Fruit fly (Drosophila melanogaster) whole organism, prepupa: ENCODE data around the gene Sc2.

ENCODE experiments used
- Blimp-1 ChIP-seq: fragments of 200-800 bp; sonication (Bioruptor generic); optimal IDR thresholded peaks from 3 replicates; lab custom pipeline; 2017; ENCODE audit warnings: missing biosample characterization, missing genetic modification characterization, mild to moderate bottlenecking, moderate library complexity, missing genetic modification reagents
- CG10631 ChIP-seq: fragments of 200-800 bp; sonication (Bioruptor generic); optimal IDR thresholded peaks from 2 replicates; lab custom pipeline; 2016; ENCODE audit warnings: missing biosample characterization, missing genetic modification characterization
- CG10669 ChIP-seq: fragments of 200-800 bp; sonication (Bioruptor generic); optimal IDR thresholded peaks from 3 replicates; lab custom pipeline; 2018; ENCODE audit warnings: missing biosample characterization, mild to moderate bottlenecking, missing genetic modification characterization, moderate library complexity
- CG11762 ChIP-seq: fragments of 200-800 bp; sonication (Bioruptor generic); optimal IDR thresholded peaks from 3 replicates; lab custom pipeline; 2016; ENCODE audit warnings: missing biosample characterization, missing genetic modification characterization; ENCODE audit not compliant: insufficient read depth
- CG15336 ChIP-seq: fragments of 200-800 bp; sonication (Bioruptor generic); IDR thresholded peaks from 2 replicates; pipeline ENCODE4 v1.3.6; 2022; ENCODE audit warnings: missing biosample characterization, missing genetic modification characterization
- CG16779 ChIP-seq: fragments of 200-800 bp; sonication (Bioruptor generic); optimal IDR thresholded peaks from 3 replicates; lab custom pipeline; 2017; ENCODE audit warnings: missing biosample characterization, mild to moderate bottlenecking, missing genetic modification characterization
- CG31627 ChIP-seq: fragments of 200-800 bp; sonication (Bioruptor generic); optimal IDR thresholded peaks from 3 replicates; lab custom pipeline; 2016; ENCODE audit warnings: missing biosample characterization, missing genetic modification characterization
- CG32006 ChIP-seq: fragments of 200-800 bp; sonication (Bioruptor generic); optimal IDR thresholded peaks from 3 replicates; lab custom pipeline; 2017; ENCODE audit warnings: missing biosample characterization, mild to moderate bottlenecking, missing genetic modification characterization
- CG34406 ChIP-seq: fragments of 200-800 bp; sonication (Bioruptor generic); optimal IDR thresholded peaks from 3 replicates; lab custom pipeline; 2016; ENCODE audit warnings: missing biosample characterization, missing genetic modification characterization
- CG3919 ChIP-seq: fragments of 200-800 bp; sonication (Bioruptor generic); optimal IDR thresholded peaks from 3 replicates; lab custom pipeline; 2016; ENCODE audit warnings: missing biosample characterization, missing genetic modification characterization
- CG4318 ChIP-seq: fragments of 200-800 bp; sonication (Bioruptor generic); optimal IDR thresholded peaks from 3 replicates; lab custom pipeline; 2017; ENCODE audit warnings: missing biosample characterization, mild to moderate bottlenecking, missing genetic modification characterization
- CG6163 ChIP-seq: fragments of 200-800 bp; sonication (Bioruptor generic); IDR thresholded peaks from 3 replicates; pipeline ENCODE4 v1.3.6; 2022; ENCODE audit warnings: missing biosample characterization, missing genetic modification characterization
- CG6276 ChIP-seq: fragments of 200-800 bp; sonication (Bioruptor generic); optimal IDR thresholded peaks from 2 replicates; lab custom pipeline; 2017; ENCODE audit warnings: missing biosample characterization, mild to moderate bottlenecking, missing genetic modification characterization
- CG6808 ChIP-seq: fragments of 200-800 bp; sonication (Bioruptor generic); optimal IDR thresholded peaks from 3 replicates; lab custom pipeline; 2017; ENCODE audit warnings: missing biosample characterization, missing genetic modification characterization, mild to moderate bottlenecking, moderate library complexity, missing genetic modification reagents
- CG6854 ChIP-seq: fragments of 200-800 bp; sonication (Bioruptor generic); optimal IDR thresholded peaks from 2 replicates; lab custom pipeline; 2017; ENCODE audit warnings: missing biosample characterization, mild to moderate bottlenecking, missing genetic modification characterization
- CG7368 ChIP-seq: fragments of 200-800 bp; sonication (Bioruptor generic); optimal IDR thresholded peaks from 3 replicates; lab custom pipeline; 2016; ENCODE audit warnings: missing biosample characterization, missing genetic modification characterization
- CG8119 ChIP-seq: fragments of 200-800 bp; sonication (Bioruptor generic); IDR thresholded peaks from 3 replicates; pipeline ENCODE4 v1.3.6; 2022; ENCODE audit warnings: missing biosample characterization, missing genetic modification characterization
- Eip78C ChIP-seq: fragments of 200-800 bp; sonication (Bioruptor generic); peaks from one replicate; lab custom pipeline; 2016; ENCODE audit warnings: missing biosample characterization, missing genetic modification characterization
- Eip93F ChIP-seq: fragments of 200-800 bp; sonication (Bioruptor generic); optimal IDR thresholded peaks from 2 replicates; lab custom pipeline; 2016; ENCODE audit warnings: missing biosample characterization, mild to moderate bottlenecking, missing genetic modification characterization
- Hr39 ChIP-seq: fragments of 200-800 bp; sonication (Bioruptor generic); optimal IDR thresholded peaks from 2 replicates; lab custom pipeline; 2016; ENCODE audit warnings: missing biosample characterization, missing genetic modification characterization
- Hr4 ChIP-seq: fragments of 200-800 bp; sonication (Bioruptor generic); optimal IDR thresholded peaks from 3 replicates; lab custom pipeline; 2016; ENCODE audit warnings: missing biosample characterization, missing genetic modification characterization
- Lpt ChIP-seq: fragments of 200-800 bp; sonication (Bioruptor generic); optimal IDR thresholded peaks from 3 replicates; lab custom pipeline; 2016; ENCODE audit warnings: missing biosample characterization, missing genetic modification characterization
- Sox102F ChIP-seq: fragments of 200-800 bp; sonication (Bioruptor generic); optimal IDR thresholded peaks from 2 replicates; lab custom pipeline; 2016; ENCODE audit warnings: missing biosample characterization, mild to moderate bottlenecking, missing genetic modification characterization
- achi ChIP-seq: fragments of 200-800 bp; sonication (Bioruptor generic); optimal IDR thresholded peaks from 3 replicates; lab custom pipeline; 2016; ENCODE audit warnings: missing biosample characterization, missing genetic modification characterization
- acj6 ChIP-seq: fragments of 200-800 bp; sonication (Bioruptor generic); optimal IDR thresholded peaks from 3 replicates; lab custom pipeline; 2016; ENCODE audit warnings: missing biosample characterization, missing genetic modification characterization
- cyc ChIP-seq: fragments of 200-800 bp; sonication (Bioruptor generic); optimal IDR thresholded peaks from 3 replicates; lab custom pipeline; 2016; ENCODE audit warnings: missing biosample characterization, missing genetic modification characterization
- dac ChIP-seq: fragments of 200-800 bp; sonication (Bioruptor generic); optimal IDR thresholded peaks from 2 replicates; lab custom pipeline; 2017; ENCODE audit warnings: missing biosample characterization, mild to moderate bottlenecking, missing genetic modification characterization
- dsx ChIP-seq: fragments of 200-800 bp; optimal IDR thresholded peaks from 3 replicates; lab custom pipeline; 2019; ENCODE audit warnings: missing biosample characterization, mild to moderate bottlenecking, missing genetic modification characterization, moderate library complexity; ENCODE audit not compliant: poor library complexity, severe bottlenecking
- eg ChIP-seq: fragments of 200-800 bp; sonication (Bioruptor generic); IDR thresholded peaks from 3 replicates; pipeline ENCODE4 v1.3.6; 2022; ENCODE audit warnings: missing biosample characterization, missing genetic modification characterization
- esn ChIP-seq: fragments of 200-800 bp; sonication (Bioruptor generic); optimal IDR thresholded peaks from 2 replicates; lab custom pipeline; 2016; ENCODE audit warnings: missing biosample characterization, mild to moderate bottlenecking, missing genetic modification characterization, moderate library complexity
- fd59A ChIP-seq: fragments of 200-800 bp; sonication (Bioruptor generic); optimal IDR thresholded peaks from 2 replicates; lab custom pipeline; 2017; ENCODE audit warnings: missing biosample characterization, mild to moderate bottlenecking, missing genetic modification characterization, missing genetic modification reagents
- fd85E ChIP-seq: fragments of 200-800 bp; sonication (Bioruptor generic); optimal IDR thresholded peaks from 3 replicates; lab custom pipeline; 2016; ENCODE audit warnings: missing biosample characterization, missing genetic modification characterization
- fkh ChIP-seq: fragments of 200-800 bp; sonication (Bioruptor generic); optimal IDR thresholded peaks from 3 replicates; lab custom pipeline; 2017; ENCODE audit warnings: missing biosample characterization, mild to moderate bottlenecking, missing genetic modification characterization, moderate library complexity
- lz ChIP-seq: fragments of 200-800 bp; sonication (Bioruptor generic); optimal IDR thresholded peaks from 3 replicates; lab custom pipeline; 2016; ENCODE audit warnings: missing biosample characterization, missing genetic modification characterization
- net ChIP-seq: fragments of 200-800 bp; sonication (Bioruptor generic); optimal IDR thresholded peaks from 3 replicates; lab custom pipeline; 2016; ENCODE audit warnings: missing biosample characterization, missing genetic modification characterization
- pdm3 ChIP-seq: fragments of 200-800 bp; sonication (Bioruptor generic); optimal IDR thresholded peaks from 3 replicates; lab custom pipeline; 2016; ENCODE audit warnings: missing biosample characterization, missing genetic modification characterization
- salr ChIP-seq, 2 experiments: fragments of 200-800 bp; sonication (Bioruptor generic); optimal IDR thresholded peaks; 3 replicates each; lab custom pipeline; 2016 to 2018; ENCODE audit warnings: missing biosample characterization in 2 of 2, missing genetic modification characterization in 2 of 2, mild to moderate bottlenecking in 1 of 2
- ss ChIP-seq, 2 experiments: fragments of 200-800 bp; sonication (Bioruptor generic); optimal IDR thresholded peaks; 2 replicates in 1 of 2; 3 replicates in 1 of 2; lab custom pipeline; 2017 to 2018; ENCODE audit warnings: mild to moderate bottlenecking in 2 of 2, missing biosample characterization in 2 of 2, missing genetic modification characterization in 2 of 2, moderate library complexity in 1 of 2

Gene Sc2

dm6 chr3L:3930930-3931329 lies 27.6 kb downstream of the Sc2 start:
- TF ChIP-seq CG8119 (GFP tag; lab: Robert Waterston, UW) = peak; percentile 14; the same call in 1 of the 3 replicates
- TF ChIP-seq fkh (GFP tag; lab: Kevin White, UChicago) = peak; percentile 45
- TF ChIP-seq net (GFP tag; lab: Kevin White, UChicago) = no peak

- TF ChIP-seq lz (GFP tag; lab: Kevin White, UChicago) (no peak), acj6 (no peak), CG32006 (GFP tag; lab: Kevin White, UChicago) (no peak), fkh (GFP tag; lab: Kevin White, UChicago) (peak; percentile 51), esn (GFP tag; lab: Kevin White, UChicago) (no peak), Hr4 (no peak), ss (GFP tag; optimal IDR thresholded peaks at IDR 0.05; lab: Kevin White, UChicago) (no peak)
Measured at dm6 chr3L:3931778-3932177, 28.5 kb downstream of the Sc2 start.

dm6 chr3L:3932742-3933289 lies 29.5 kb downstream of the Sc2 start:
- TF ChIP-seq CG6163 (GFP tag; lab: Robert Waterston, UW) (no peak), Hr39 (GFP tag; lab: Kevin White, UChicago) (no peak), fkh (GFP tag; lab: Kevin White, UChicago) (peak; percentile 80), Eip93F (no peak), pdm3 (GFP tag; lab: Kevin White, UChicago) (no peak), Sox102F (GFP tag; lab: Kevin White, UChicago) (no peak), dac (no peak), CG3919 (GFP tag; lab: Kevin White, UChicago) (no peak), Eip78C (GFP tag; lab: Kevin White, UChicago) (peak; percentile 69), CG16779 (tag; lab: Kevin White, UChicago) (no peak), Lpt (no peak), Hr4 (no peak)

- TF ChIP-seq dsx (no peak), CG6854 (GFP tag; lab: Kevin White, UChicago) (no peak), CG7368 (GFP tag; lab: Kevin White, UChicago) (no peak), Eip78C (GFP tag; lab: Kevin White, UChicago) (peak; percentile 38), CG4318 (GFP tag; lab: Kevin White, UChicago) (no peak), dac (no peak), Blimp-1 (GFP tag; lab: Kevin White, UChicago) (peak; percentile 4), CG6276 (GFP tag; lab: Kevin White, UChicago) (peak; percentile 44), CG6808 (GFP tag; lab: Kevin White, UChicago) (no peak), CG31627 (no peak), CG15336 (GFP tag; lab: Robert Waterston, UW) (peak; percentile 75), salr (GFP tag; optimal IDR thresholded peaks at IDR 0.05; lab: Kevin White, UChicago) (no peak), CG11762 (GFP tag; lab: Kevin White, UChicago) (no peak), acj6 (no peak), CG6163 (GFP tag; lab: Robert Waterston, UW) (peak; percentile 69), Hr39 (GFP tag; lab: Kevin White, UChicago) (no peak), CG10669 (GFP tag; lab: Kevin White, UChicago) (no peak), eg (GFP tag; lab: Robert Waterston, UW) (peak; percentile 86), fd59A (GFP tag; lab: Kevin White, UChicago) (no peak), Eip93F (peak; percentile 38), CG10631 (GFP tag; lab: Kevin White, UChicago) (no peak), CG8119 (GFP tag; lab: Robert Waterston, UW) (peak; percentile 74), fd85E (GFP tag; lab: Kevin White, UChicago) (no peak), achi (GFP tag; lab: Kevin White, UChicago) (no peak), cyc (GFP tag; lab: Kevin White, UChicago) (no peak), CG16779 (tag; lab: Kevin White, UChicago) (no peak), CG34406 (no peak)
Measured at dm6 chr3L:3933599-3933998, 30.3 kb downstream of the Sc2 start.
